Worm (Caenorhabditis elegans) whole organism, late embryonic: ENCODE data around the gene ets-7.

Experiments
- F13H6.1 ChIP-seq: sonication (generic microtip); optimal IDR thresholded peaks from 2 replicates; lab custom pipeline; 2016; ENCODE audit warnings: missing genetic modification characterization, missing compliant biosample characterization
- T23F11.4 ChIP-seq: fragments of 200-800 bp; sonication (Bioruptor generic); optimal IDR thresholded peaks from 2 replicates; lab custom pipeline; 2018; ENCODE audit warnings: mild to moderate bottlenecking, missing genetic modification characterization, missing compliant biosample characterization
- ahr-1 ChIP-seq: sonication (generic microtip); optimal IDR thresholded peaks from 2 replicates; lab custom pipeline; 2016; ENCODE audit warnings: missing genetic modification characterization, missing compliant biosample characterization
- ceh-14 ChIP-seq: sonication (generic microtip); optimal IDR thresholded peaks from 2 replicates; lab custom pipeline; 2016; ENCODE audit warnings: missing genotype, missing genetic modification characterization, missing compliant biosample characterization
- ceh-2 ChIP-seq: sonication (generic microtip); optimal IDR thresholded peaks from 2 replicates; lab custom pipeline; 2016; ENCODE audit warnings: missing genotype, missing genetic modification characterization, missing compliant biosample characterization
- ceh-22 ChIP-seq: sonication (generic microtip); optimal IDR thresholded peaks from 2 replicates; lab custom pipeline; 2017; ENCODE audit warnings: missing biosample characterization, missing genetic modification characterization
- ceh-24 ChIP-seq: sonication (generic microtip); optimal IDR thresholded peaks from 2 replicates; lab custom pipeline; 2016; ENCODE audit warnings: mild to moderate bottlenecking, missing genetic modification characterization, missing compliant biosample characterization
- ceh-30 ChIP-seq: fragments of 150-350 bp; optimal IDR thresholded peaks from 2 replicates; lab custom pipeline; 2014; ENCODE audit warnings: missing biosample characterization, missing genetic modification characterization
- ceh-34 ChIP-seq: sonication (generic microtip); optimal IDR thresholded peaks from 2 replicates; lab custom pipeline; 2016; ENCODE audit warnings: mild to moderate bottlenecking, missing genetic modification characterization, missing compliant biosample characterization
- ceh-45 ChIP-seq: fragments of 200-800 bp; sonication (Bioruptor generic); IDR thresholded peaks from 2 replicates; pipeline ENCODE4 v1.3.6; 2022; ENCODE audit warnings: missing genetic modification reagents, missing genetic modification characterization, missing compliant biosample characterization
- ceh-48 ChIP-seq: sonication (generic microtip); optimal IDR thresholded peaks from 2 replicates; lab custom pipeline; 2016; ENCODE audit warnings: missing genetic modification characterization, inconsistent platforms, missing compliant biosample characterization
- ceh-9 ChIP-seq: sonication (generic microtip); optimal IDR thresholded peaks from 2 replicates; lab custom pipeline; 2016; ENCODE audit warnings: mild to moderate bottlenecking, missing genetic modification characterization, inconsistent platforms, missing compliant biosample characterization
- che-1 ChIP-seq: sonication (generic microtip); optimal IDR thresholded peaks from 2 replicates; lab custom pipeline; 2016; ENCODE audit warnings: mild to moderate bottlenecking, missing genetic modification characterization, missing compliant biosample characterization
- dmd-4 ChIP-seq: sonication (generic microtip); optimal IDR thresholded peaks from 2 replicates; lab custom pipeline; 2016; ENCODE audit warnings: borderline replicate concordance, missing genetic modification characterization, missing compliant biosample characterization
- dve-1 ChIP-seq: sonication (generic microtip); optimal IDR thresholded peaks from 2 replicates; lab custom pipeline; 2017; ENCODE audit warnings: antibody characterized with exemption, mild to moderate bottlenecking, missing genetic modification characterization, missing compliant biosample characterization
- ets-4 ChIP-seq: sonication (generic microtip); optimal IDR thresholded peaks from 2 replicates; lab custom pipeline; 2016; ENCODE audit warnings: missing genetic modification characterization, missing compliant biosample characterization
- eyg-1 ChIP-seq: sonication (generic microtip); optimal IDR thresholded peaks from 2 replicates; lab custom pipeline; 2016; ENCODE audit warnings: missing genotype, missing genetic modification characterization, missing compliant biosample characterization
- fax-1 ChIP-seq: sonication (generic microtip); optimal IDR thresholded peaks from 2 replicates; lab custom pipeline; 2016; ENCODE audit warnings: missing genotype, missing genetic modification characterization, missing compliant biosample characterization
- fkh-6 ChIP-seq: sonication (generic microtip); optimal IDR thresholded peaks from 2 replicates; lab custom pipeline; 2016; ENCODE audit warnings: missing genetic modification characterization, missing compliant biosample characterization
- gmeb-2 ChIP-seq: sonication (generic microtip); optimal IDR thresholded peaks from 2 replicates; lab custom pipeline; 2016; ENCODE audit warnings: missing genetic modification characterization, inconsistent platforms, missing compliant biosample characterization
- hlh-15 ChIP-seq: sonication (generic microtip); optimal IDR thresholded peaks from 2 replicates; lab custom pipeline; 2016; ENCODE audit warnings: missing genetic modification characterization, missing compliant biosample characterization
- hlh-30 ChIP-seq: sonication (generic microtip); optimal IDR thresholded peaks from 2 replicates; lab custom pipeline; 2017; ENCODE audit warnings: antibody characterized with exemption, missing genetic modification characterization, missing compliant biosample characterization; ENCODE audit not compliant: insufficient read depth
- hlh-8 ChIP-seq: sonication (generic microtip); optimal IDR thresholded peaks from 2 replicates; lab custom pipeline; 2016; ENCODE audit warnings: missing genotype, missing genetic modification characterization, missing compliant biosample characterization
- lin-11 ChIP-seq: fragments of 200-800 bp; sonication (Bioruptor generic); optimal IDR thresholded peaks from 2 replicates; lab custom pipeline; 2018; ENCODE audit warnings: mild to moderate bottlenecking, missing genetic modification characterization, missing compliant biosample characterization
- mec-3 ChIP-seq: sonication (generic microtip); optimal IDR thresholded peaks from 2 replicates; lab custom pipeline; 2016; ENCODE audit warnings: borderline replicate concordance, missing genetic modification characterization, missing compliant biosample characterization
- nfya-1 ChIP-seq: sonication (generic microtip); optimal IDR thresholded peaks from 2 replicates; lab custom pipeline; 2017; ENCODE audit warnings: missing genetic modification characterization, mild to moderate bottlenecking, missing compliant biosample characterization, antibody characterized with exemption, moderate library complexity
- nhr-11 ChIP-seq: fragments of 150-350 bp; optimal IDR thresholded peaks from 2 replicates; lab custom pipeline; 2014; ENCODE audit warnings: missing biosample characterization, missing genetic modification characterization
- nhr-232 ChIP-seq: sonication (generic microtip); optimal IDR thresholded peaks from 2 replicates; lab custom pipeline; 2016; ENCODE audit warnings: missing genetic modification characterization, missing compliant biosample characterization
- pat-9 ChIP-seq: fragments of 200-800 bp; sonication (Bioruptor generic); optimal IDR thresholded peaks from 2 replicates; lab custom pipeline; 2018; ENCODE audit warnings: mild to moderate bottlenecking, missing genetic modification characterization, moderate library complexity, missing compliant biosample characterization
- pax-1 ChIP-seq: fragments of 150-350 bp; optimal IDR thresholded peaks from 2 replicates; lab custom pipeline; 2014; ENCODE audit warnings: missing biosample characterization, missing genetic modification characterization
- pha-4 ChIP-seq: fragments of 150-350 bp; optimal IDR thresholded peaks from 2 replicates; lab custom pipeline; 2018; ENCODE audit warnings: missing biosample characterization, missing genetic modification reagents, missing genetic modification characterization
- pqm-1 ChIP-seq: sonication (generic microtip); optimal IDR thresholded peaks from 2 replicates; lab custom pipeline; 2016; ENCODE audit warnings: missing genetic modification characterization, missing compliant biosample characterization
- rnt-1 ChIP-seq: sonication (generic microtip); optimal IDR thresholded peaks from 2 replicates; lab custom pipeline; 2016; ENCODE audit warnings: missing genetic modification characterization, missing compliant biosample characterization
- syd-9 ChIP-seq: sonication (generic microtip); optimal IDR thresholded peaks from 2 replicates; lab custom pipeline; 2016; ENCODE audit warnings: mild to moderate bottlenecking, missing genetic modification characterization, moderate library complexity, missing compliant biosample characterization
- tbx-7 ChIP-seq: sonication (generic microtip); optimal IDR thresholded peaks from 2 replicates; lab custom pipeline; 2016; ENCODE audit warnings: missing genotype, missing genetic modification characterization, missing compliant biosample characterization
- ttx-3 ChIP-seq: sonication (generic microtip); optimal IDR thresholded peaks from 2 replicates; lab custom pipeline; 2016; ENCODE audit warnings: missing genetic modification reagents, missing genetic modification characterization, missing compliant biosample characterization
- unc-42 ChIP-seq: sonication (generic microtip); optimal IDR thresholded peaks from 2 replicates; lab custom pipeline; 2016; ENCODE audit warnings: missing genotype, missing genetic modification characterization, missing compliant biosample characterization
- zip-5 ChIP-seq: sonication (generic microtip); optimal IDR thresholded peaks from 2 replicates; lab custom pipeline; 2016; ENCODE audit warnings: missing genetic modification characterization, missing compliant biosample characterization

The ets-7 gene

ce11 chrV:7575563-7575962 lies 17.0 kb upstream of the ets-7 start, which contains the start of the genes snu-66 and ints-9:
TSS of gene snu-66 (minus strand) at chrV:7575670.
TSS of gene ints-9 (plus strand) at chrV:7575802.
- TF ChIP-seq syd-9 (no peak), unc-42 (tag; lab: Kevin White, UChicago) (peak; percentile 66)
- TF ChIP-seq, all 69 proteins: peak for 1

ce11 chrV:7570955-7571354 lies 12.4 kb upstream of the ets-7 start, which contains the start of gene F19F10.14:
TSS of gene F19F10.14 (minus strand) at chrV:7571055.
- no peak for TF ChIP-seq ceh-30 (tag; lab: Kevin White, UChicago)
- no peak for TF ChIP-seq mec-3 (tag; lab: Kevin White, UChicago)
- TF ChIP-seq T23F11.4 = no peak
- no peak for TF ChIP-seq ceh-22
- TF ChIP-seq ceh-34 = no peak
- no peak for TF ChIP-seq ahr-1 (tag; lab: Kevin White, UChicago)
- TF ChIP-seq unc-42 (tag; lab: Kevin White, UChicago) = no peak

- TF ChIP-seq fax-1 (tag; lab: Kevin White, UChicago) = no peak
- TF ChIP-seq lin-11 (tag; lab: Kevin White, UChicago) = no peak
- no peak for TF ChIP-seq ttx-3
- TF ChIP-seq ceh-22 = no peak
- no peak for TF ChIP-seq ceh-48 (tag; lab: Kevin White, UChicago)
- TF ChIP-seq gmeb-2 = no peak
- TF ChIP-seq pqm-1 (tag; lab: Kevin White, UChicago) = no peak
- TF ChIP-seq ceh-45 (GFP tag; lab: Robert Waterston, UW) = no peak
- TF ChIP-seq pax-1 = no peak
- TF ChIP-seq dve-1 = no peak
- no peak for TF ChIP-seq hlh-15 (tag; lab: Kevin White, UChicago)
- no peak for TF ChIP-seq nhr-232 (tag; lab: Kevin White, UChicago)
- TF ChIP-seq nfya-1 = no peak
- TF ChIP-seq dmd-4 (tag; lab: Kevin White, UChicago) = no peak
- no peak for TF ChIP-seq hlh-8 (tag; lab: Kevin White, UChicago)
- no peak for TF ChIP-seq ceh-24 (tag; lab: Kevin White, UChicago)
- no peak for TF ChIP-seq fkh-6 (tag; lab: Kevin White, UChicago)
- TF ChIP-seq tbx-7 = no peak
- no peak for TF ChIP-seq ceh-9 (tag; lab: Kevin White, UChicago)
These were observed 11.7 kb upstream of the ets-7 start, which contains the start of gene clec-212 for ce11 chrV:7570290-7570689. TSS of gene clec-212 (minus strand) at chrV:7570390.

ce11 chrV:7562947-7563346 lies 4.4 kb upstream of the ets-7 start, which contains the start of gene F19F10.1:
TSS of gene F19F10.1 (plus strand) at chrV:7563247.
- no peak for TF ChIP-seq hlh-15 (tag; lab: Kevin White, UChicago)
- no peak for TF ChIP-seq nfya-1
- no peak for TF ChIP-seq ceh-48 (tag; lab: Kevin White, UChicago)
- TF ChIP-seq, all 69 proteins: peak for 0

ce11 chrV:7555875-7556274 lies 2.7 kb downstream of the ets-7 start:
- TF ChIP-seq che-1 (tag; lab: Kevin White, UChicago) (no peak), F13H6.1 (tag; lab: Kevin White, UChicago) (no peak), ceh-48 (tag; lab: Kevin White, UChicago) (no peak), ets-4 (tag; lab: Kevin White, UChicago) (no peak), tbx-7 (no peak), zip-5 (no peak), dve-1 (no peak), fkh-6 (tag; lab: Kevin White, UChicago) (no peak), pha-4 (no peak), ceh-14 (no peak), rnt-1 (tag; lab: Kevin White, UChicago) (no peak), hlh-30 (tag; lab: Kevin White, UChicago) (no peak), syd-9 (no peak), eyg-1 (no peak), pat-9 (tag; lab: Kevin White, UChicago) (no peak), nhr-11 (tag; lab: Kevin White, UChicago) (no peak), ceh-2 (no peak)
